Fruit fly (Drosophila melanogaster): ENCODE measurements around the gene CG9121.
A peak's percentile ranks its signal among the peaks of the same experiment; 100 is the strongest.

CG9121 gene

DNA sequence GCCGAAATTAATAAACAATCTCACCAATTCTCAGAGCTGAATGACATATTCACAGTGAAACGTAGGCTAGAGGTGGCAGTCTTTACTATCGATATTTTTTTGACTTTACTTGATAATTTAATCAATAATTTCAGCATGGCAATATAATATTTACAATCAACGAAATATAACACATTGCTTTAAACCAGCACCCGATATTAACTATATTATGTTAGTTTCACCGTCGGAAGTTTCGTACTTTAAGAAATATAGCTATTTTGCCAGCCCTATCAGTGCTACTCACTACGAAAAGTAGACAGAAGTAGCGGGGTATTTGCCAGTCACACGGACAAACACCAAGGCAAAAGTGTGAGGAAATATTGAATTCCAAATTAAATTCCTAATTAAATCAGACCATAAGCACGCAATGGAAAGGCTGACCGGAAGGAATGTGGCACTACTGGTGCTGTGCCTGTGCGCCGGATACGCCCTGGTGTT, 40.0 kb downstream of the CG9121 start, which contains the start of the genes CG31917, Tfb5 and SelT (continued):
- TF ChIP-seq exex (tag; optimal IDR thresholded peaks at IDR 0.05) (no peak), CG18764 (GFP tag; optimal IDR thresholded peaks at IDR 0.05) (no peak), toy (GFP tag; IDR thresholded peaks at IDR 0.05) (no peak), CG7839 (tag; optimal IDR thresholded peaks at IDR 0.05) (peak; percentile 59), Aef1 (GFP tag; IDR thresholded peaks at IDR 0.05) (peak; percentile 22; the same call in 1 of the 3 replicates), cwo (GFP tag; optimal IDR thresholded peaks at IDR 0.05) (peak; percentile 28), kni (GFP tag; optimal IDR thresholded peaks at IDR 0.05) (no peak), kah (GFP tag; optimal IDR thresholded peaks at IDR 0.05) (no peak), CG9609 (GFP tag; optimal IDR thresholded peaks at IDR 0.05) (peak; percentile 50), Mad (GFP tag; optimal IDR thresholded peaks at IDR 0.05) (peak; percentile 40), Myb (GFP tag; optimal IDR thresholded peaks at IDR 0.05) (peak; percentile 14), Optix (GFP tag; IDR thresholded peaks at IDR 0.05) (no peak), D19A (tag; optimal IDR thresholded peaks at IDR 0.05) (no peak), CG1233 (GFP tag; optimal IDR thresholded peaks at IDR 0.05) (peak; percentile 46), Antp (GFP tag; optimal IDR thresholded peaks at IDR 0.05) (peak; percentile 55), CG14860 (GFP tag; IDR thresholded peaks at IDR 0.05; ENCODE audit: partially characterized antibody) (0 out of 3 replicates have a peak, but pooled peaks have one; percentile 42), CG10462 (GFP tag; optimal IDR thresholded peaks at IDR 0.05) (peak; percentile 12), pita (GFP tag; optimal IDR thresholded peaks at IDR 0.05) (no peak), jumu (GFP tag; optimal IDR thresholded peaks at IDR 0.05) (peak; percentile 46), p53 (GFP tag; optimal IDR thresholded peaks at IDR 0.05) (no peak), aop (GFP tag; IDR thresholded peaks at IDR 0.05) (no peak), Usf (GFP tag; optimal IDR thresholded peaks at IDR 0.05) (peak; percentile 10), CG13775 (GFP tag; optimal IDR thresholded peaks at IDR 0.05) (peak; percentile 70), sr (GFP tag; IDR thresholded peaks at IDR 0.05) (no peak), prd (optimal IDR thresholded peaks at IDR 0.05) (no peak), prd (GFP tag; IDR thresholded peaks at IDR 0.05) (peak; percentile 55; the same call in 2 of the 3 replicates), kay (GFP tag; optimal IDR thresholded peaks at IDR 0.05) (peak; percentile 13), stwl (tag; optimal IDR thresholded peaks at IDR 0.05) (peak; percentile 49), CG15073 (GFP tag; optimal IDR thresholded peaks at IDR 0.05) (no peak), H2.0 (GFP tag; IDR thresholded peaks at IDR 0.05) (no peak), CG6791 (GFP tag; IDR thresholded peaks at IDR 0.05; ENCODE audit: partially characterized antibody) (peak; percentile 57; the same call in 2 of the 3 replicates), CG15514 (GFP tag; optimal IDR thresholded peaks at IDR 0.05) (peak; percentile 60), CG3163 (GFP tag; optimal IDR thresholded peaks at IDR 0.05) (peak; percentile 2), btn (GFP tag; optimal IDR thresholded peaks at IDR 0.05) (no peak), tll (GFP tag; optimal IDR thresholded peaks at IDR 0.05) (peak in 1 of 2 experiments; percentile 64), tx (GFP tag; optimal IDR thresholded peaks at IDR 0.05) (peak; percentile 47), CG31365 (tag; optimal IDR thresholded peaks at IDR 0.05) (no peak), CG16813 (GFP tag; IDR thresholded peaks at IDR 0.05; ENCODE audit: partially characterized antibody) (peak; percentile 81), gcm2 (GFP tag; optimal IDR thresholded peaks at IDR 0.05) (no peak), ranshi (GFP tag; IDR thresholded peaks at IDR 0.05) (no peak), HLH54F (GFP tag; optimal IDR thresholded peaks at IDR 0.05) (peak; percentile 59), CG18476 (GFP tag; optimal IDR thresholded peaks at IDR 0.05) (peak; percentile 17), z (GFP tag; IDR thresholded peaks at IDR 0.05) (no peak), CG11456 (GFP tag; IDR thresholded peaks at IDR 0.05) (no peak), Dip3 (GFP tag; optimal IDR thresholded peaks at IDR 0.05) (peak; percentile 29), ac (GFP tag; optimal IDR thresholded peaks at IDR 0.05) (no peak), CG4820 (GFP tag; optimal IDR thresholded peaks at IDR 0.05) (peak; percentile 24), Stat92E (GFP tag; optimal IDR thresholded peaks at IDR 0.05) (peak in 1 of 3 experiments; percentile 59), trh (GFP tag; optimal IDR thresholded peaks at IDR 0.05) (no peak), esg (GFP tag; conservative IDR thresholded peaks at IDR 0.05) (no peak), nerfin-1 (tag; optimal IDR thresholded peaks at IDR 0.05) (peak; percentile 45)

Data from whole organism, embryonic.